Worm (Caenorhabditis elegans): ENCODE data around the gene C33H5.16.

The C33H5.16 gene

ce11 chrIV:7803250-7803649 lies at the start of gene C33H5.16:
C33H5.16 (minus strand) TSS chrIV:7803350.
- TF ChIP-seq ceh-90 (tag; optimal IDR thresholded peaks at IDR 0.05), result no peak
- no peak for TF ChIP-seq dpl-1 (GFP tag; optimal IDR thresholded peaks at IDR 0.05)
- no peak for TF ChIP-seq pag-3 (tag; optimal IDR thresholded peaks at IDR 0.05; ENCODE audit: borderline replicate concordance, insufficient read depth)
- TF ChIP-seq unc-62 (GFP tag; optimal IDR thresholded peaks at IDR 0.05), result no peak
- TF ChIP-seq aha-1 (tag; optimal IDR thresholded peaks at IDR 0.05), result no peak
- TF ChIP-seq C16A3.4 (tag; optimal IDR thresholded peaks at IDR 0.05), result no peak
- no peak for TF ChIP-seq snpc-4 (tag; optimal IDR thresholded peaks at IDR 0.05)
- no peak for TF ChIP-seq ceh-63 (GFP tag; optimal IDR thresholded peaks at IDR 0.05)
- TF ChIP-seq elt-2 (tag; optimal IDR thresholded peaks at IDR 0.05), result no peak
- no peak for TF ChIP-seq egl-13 (tag; optimal IDR thresholded peaks at IDR 0.05)
- TF ChIP-seq nhr-76 (tag; optimal IDR thresholded peaks at IDR 0.05), result no peak
- no peak for TF ChIP-seq zip-4 (GFP tag; optimal IDR thresholded peaks at IDR 0.05)
- no peak for TF ChIP-seq skn-1 (tag; optimal IDR thresholded peaks at IDR 0.05)

DNA sequence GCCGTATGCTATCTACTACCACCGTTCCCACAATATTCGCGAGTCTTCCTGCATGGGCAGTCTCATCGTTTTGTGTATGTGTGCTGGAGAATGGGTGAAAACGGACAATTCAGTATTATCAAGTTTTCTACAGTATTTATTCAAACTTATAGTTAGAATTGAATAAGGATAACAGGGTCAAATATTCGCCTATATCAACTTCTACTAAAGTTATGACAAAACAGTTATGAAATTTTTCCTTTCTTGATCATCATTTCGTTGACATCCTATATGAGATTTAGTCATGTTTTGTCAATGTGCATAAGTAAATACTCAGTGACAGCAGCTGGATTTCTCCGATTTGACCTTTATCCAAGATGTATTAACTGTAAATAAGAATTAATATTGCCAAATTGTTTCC lies 48.1 kb upstream of the C33H5.16 start:
- TF ChIP-seq pqm-1 (tag; optimal IDR thresholded peaks at IDR 0.05), result no peak

ce11 chrIV:7850329-7850728 lies 47.2 kb upstream of the C33H5.16 start:
- TF ChIP-seq efl-1 (optimal IDR thresholded peaks at IDR 0.05), result no peak
- TF ChIP-seq efl-1 (GFP tag; optimal IDR thresholded peaks at IDR 0.05 in 1 of 2), result peak in 1 of 2 experiments; percentile 73
- TF ChIP-seq C16A3.4 (tag; optimal IDR thresholded peaks at IDR 0.05), result no peak

- TF ChIP-seq nhr-71 (tag; optimal IDR thresholded peaks at IDR 0.05), result no peak
- no peak for TF ChIP-seq hpl-2 (GFP tag; optimal IDR thresholded peaks at IDR 0.05)
- no peak for TF ChIP-seq skn-1 (tag; optimal IDR thresholded peaks at IDR 0.05)
- no peak for TF ChIP-seq aly-2 (tag; optimal IDR thresholded peaks at IDR 0.05)
- TF ChIP-seq irx-1 (tag; optimal IDR thresholded peaks at IDR 0.05), result no peak
- no peak for TF ChIP-seq nhr-76 (tag; optimal IDR thresholded peaks at IDR 0.05)
- TF ChIP-seq dpl-1 (GFP tag; optimal IDR thresholded peaks at IDR 0.05), result no peak
- no peak for TF ChIP-seq mdl-1 (tag; optimal IDR thresholded peaks at IDR 0.05)
- TF ChIP-seq C04F5.9 (tag; optimal IDR thresholded peaks at IDR 0.05), result no peak
- TF ChIP-seq lin-39 (tag; optimal IDR thresholded peaks at IDR 0.05), result no peak
- no peak for TF ChIP-seq unc-98 (GFP tag; IDR thresholded peaks at IDR 0.05)
These were observed 46.1 kb upstream of the C33H5.16 start for ce11 chrIV:7849235-7849634.

DNA sequence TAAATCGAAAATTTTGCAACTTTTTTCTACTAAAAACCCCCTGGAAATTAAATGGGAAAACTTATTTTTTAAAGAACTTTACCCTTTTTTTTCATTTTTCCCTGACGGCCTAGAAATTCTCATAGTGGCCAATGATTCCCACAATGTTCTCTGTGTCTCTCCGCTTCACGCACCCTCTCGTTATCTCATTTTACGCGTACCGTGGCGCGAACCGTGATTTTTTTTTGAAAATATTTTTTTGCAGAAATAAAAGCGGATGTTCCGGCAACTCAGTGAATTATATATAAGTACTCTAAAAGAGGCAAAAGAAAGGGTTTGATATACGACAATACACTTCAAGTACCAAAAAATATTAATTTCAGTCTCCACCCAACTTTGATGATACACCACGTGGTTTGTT lies 43.2 kb upstream of the C33H5.16 start, which contains the start of gene C06A6.2:
Gene C06A6.2, plus strand, starts transcription at position 237 of the 400 bp plus-strand sequence.
- TF ChIP-seq efl-1 (optimal IDR thresholded peaks at IDR 0.05) (peak; percentile 36 to 51), efl-1 (GFP tag; optimal IDR thresholded peaks at IDR 0.05 in 1 of 2) (peak; percentile 59 to 92), jun-1 (tag; optimal IDR thresholded peaks at IDR 0.05) (no peak), aly-2 (tag; optimal IDR thresholded peaks at IDR 0.05) (no peak), dpl-1 (GFP tag; optimal IDR thresholded peaks at IDR 0.05) (peak in 2 of 3 experiments; percentile 44 to 64), lir-3 (tag; optimal IDR thresholded peaks at IDR 0.05; ENCODE audit: poor library complexity) (no peak), lin-35 (GFP tag; optimal IDR thresholded peaks at IDR 0.05) (peak in 1 of 2 experiments; percentile 54), mep-1 (tag; optimal IDR thresholded peaks at IDR 0.05) (peak; percentile 5), blmp-1 (tag; optimal IDR thresholded peaks at IDR 0.05) (peak; percentile 3)

- TF ChIP-seq unc-98 (GFP tag; IDR thresholded peaks at IDR 0.05) (no peak), grh-1 (GFP tag; IDR thresholded peaks at IDR 0.05) (peak; percentile 40), nhr-77 (tag; optimal IDR thresholded peaks at IDR 0.05) (peak; percentile 21), hlh-17 (GFP tag; optimal IDR thresholded peaks at IDR 0.05; ENCODE audit: borderline replicate concordance) (no peak), unc-86 (tag; optimal IDR thresholded peaks at IDR 0.05) (peak; percentile 81), aly-2 (tag; optimal IDR thresholded peaks at IDR 0.05) (no peak), vab-15 (tag; optimal IDR thresholded peaks at IDR 0.05) (no peak), nhr-12 (tag; optimal IDR thresholded peaks at IDR 0.05) (no peak), unc-62 (GFP tag; optimal IDR thresholded peaks at IDR 0.05) (no peak), snpc-4 (tag; optimal IDR thresholded peaks at IDR 0.05) (peak; percentile 43), pag-3 (tag; optimal IDR thresholded peaks at IDR 0.05; ENCODE audit: borderline replicate concordance, insufficient read depth) (no peak), lin-13 (GFP tag; optimal IDR thresholded peaks at IDR 0.05) (peak; percentile 32), elt-3 (tag; optimal IDR thresholded peaks at IDR 0.05) (peak in 3 of 6 experiments; percentile 22 to 31 (median 31)), egl-27 (tag; optimal IDR thresholded peaks at IDR 0.05) (peak in 1 of 2 experiments; percentile 18), mep-1 (tag; optimal IDR thresholded peaks at IDR 0.05) (peak; percentile 65), elt-2 (tag; optimal IDR thresholded peaks at IDR 0.05) (peak; percentile 30), irx-1 (tag; optimal IDR thresholded peaks at IDR 0.05) (peak; percentile 70), ceh-8 (GFP tag; optimal IDR thresholded peaks at IDR 0.05) (peak; percentile 51), nhr-28 (tag; optimal IDR thresholded peaks at IDR 0.05) (no peak), nhr-85 (tag) (peak; percentile 89), mdl-1 (tag; optimal IDR thresholded peaks at IDR 0.05) (peak in 1 of 2 experiments; percentile 81)
These were observed 42.4 kb upstream of the C33H5.16 start for ce11 chrIV:7845585-7845984.

Data from whole organism, L1 larva.